Worm (Caenorhabditis elegans) whole organism, late embryonic: ENCODE results near the gene B0416.4.

Source experiments
- C08G9.2 ChIP-seq: sonication (generic microtip); optimal IDR thresholded peaks from 2 replicates; lab custom pipeline; 2016; ENCODE audit warnings: mild to moderate bottlenecking, missing genetic modification characterization, moderate library complexity, missing compliant biosample characterization
- C38D4.7 ChIP-seq: fragments of 200-800 bp; sonication (Bioruptor generic); optimal IDR thresholded peaks from 2 replicates; lab custom pipeline; 2018; ENCODE audit warnings: mild to moderate bottlenecking, missing genetic modification characterization, moderate library complexity, missing compliant biosample characterization
- F13H6.1 ChIP-seq: sonication (generic microtip); optimal IDR thresholded peaks from 2 replicates; lab custom pipeline; 2016; ENCODE audit warnings: missing genetic modification characterization, missing compliant biosample characterization
- T23F11.4 ChIP-seq: fragments of 200-800 bp; sonication (Bioruptor generic); optimal IDR thresholded peaks from 2 replicates; lab custom pipeline; 2018; ENCODE audit warnings: mild to moderate bottlenecking, missing genetic modification characterization, missing compliant biosample characterization
- Y22D7AL.16 ChIP-seq: sonication (generic microtip); optimal IDR thresholded peaks from 2 replicates; lab custom pipeline; 2016; ENCODE audit warnings: missing genetic modification characterization, missing compliant biosample characterization
- ceh-14 ChIP-seq: sonication (generic microtip); optimal IDR thresholded peaks from 2 replicates; lab custom pipeline; 2016; ENCODE audit warnings: missing genotype, missing genetic modification characterization, missing compliant biosample characterization
- ceh-24 ChIP-seq: sonication (generic microtip); optimal IDR thresholded peaks from 2 replicates; lab custom pipeline; 2016; ENCODE audit warnings: mild to moderate bottlenecking, missing genetic modification characterization, missing compliant biosample characterization
- ceh-45 ChIP-seq: fragments of 200-800 bp; sonication (Bioruptor generic); IDR thresholded peaks from 2 replicates; pipeline ENCODE4 v1.3.6; 2022; ENCODE audit warnings: missing genetic modification reagents, missing genetic modification characterization, missing compliant biosample characterization
- ceh-6 ChIP-seq: fragments of 200-800 bp; sonication (Bioruptor generic); optimal IDR thresholded peaks from 2 replicates; lab custom pipeline; 2018; ENCODE audit warnings: mild to moderate bottlenecking, missing genetic modification characterization, missing compliant biosample characterization
- elt-2 ChIP-seq: sonication (generic microtip); optimal IDR thresholded peaks from 2 replicates; lab custom pipeline; 2016; ENCODE audit warnings: missing genetic modification reagents, missing genetic modification characterization, missing compliant biosample characterization
- ets-4 ChIP-seq: sonication (generic microtip); optimal IDR thresholded peaks from 2 replicates; lab custom pipeline; 2016; ENCODE audit warnings: missing genetic modification characterization, missing compliant biosample characterization
- eyg-1 ChIP-seq: sonication (generic microtip); optimal IDR thresholded peaks from 2 replicates; lab custom pipeline; 2016; ENCODE audit warnings: missing genotype, missing genetic modification characterization, missing compliant biosample characterization
- fax-1 ChIP-seq: sonication (generic microtip); optimal IDR thresholded peaks from 2 replicates; lab custom pipeline; 2016; ENCODE audit warnings: missing genotype, missing genetic modification characterization, missing compliant biosample characterization
- fkh-10 ChIP-seq: fragments of 150-350 bp; optimal IDR thresholded peaks from 2 replicates; lab custom pipeline; 2014; ENCODE audit warnings: missing biosample characterization, missing genetic modification reagents, missing genetic modification characterization
- hlh-13 ChIP-seq: fragments of 200-800 bp; sonication (Bioruptor generic); optimal IDR thresholded peaks from 2 replicates; lab custom pipeline; 2018; ENCODE audit warnings: mild to moderate bottlenecking, missing genetic modification characterization, missing compliant biosample characterization
- hlh-6 ChIP-seq: sonication (generic microtip); optimal IDR thresholded peaks from 2 replicates; lab custom pipeline; 2016; ENCODE audit warnings: missing genotype, missing genetic modification characterization, missing compliant biosample characterization
- hlh-8 ChIP-seq: sonication (generic microtip); optimal IDR thresholded peaks from 2 replicates; lab custom pipeline; 2016; ENCODE audit warnings: missing genotype, missing genetic modification characterization, missing compliant biosample characterization
- lin-11 ChIP-seq: fragments of 200-800 bp; sonication (Bioruptor generic); optimal IDR thresholded peaks from 2 replicates; lab custom pipeline; 2018; ENCODE audit warnings: mild to moderate bottlenecking, missing genetic modification characterization, missing compliant biosample characterization
- madf-2 ChIP-seq: sonication (generic microtip); optimal IDR thresholded peaks from 2 replicates; lab custom pipeline; 2017; ENCODE audit warnings: missing genetic modification characterization, missing compliant biosample characterization
- nfya-1 ChIP-seq: sonication (generic microtip); optimal IDR thresholded peaks from 2 replicates; lab custom pipeline; 2017; ENCODE audit warnings: missing genetic modification characterization, mild to moderate bottlenecking, missing compliant biosample characterization, antibody characterized with exemption, moderate library complexity
- nhr-11 ChIP-seq: fragments of 150-350 bp; optimal IDR thresholded peaks from 2 replicates; lab custom pipeline; 2014; ENCODE audit warnings: missing biosample characterization, missing genetic modification characterization
- pax-1 ChIP-seq: fragments of 150-350 bp; optimal IDR thresholded peaks from 2 replicates; lab custom pipeline; 2014; ENCODE audit warnings: missing biosample characterization, missing genetic modification characterization
- pha-4 ChIP-seq: fragments of 150-350 bp; optimal IDR thresholded peaks from 2 replicates; lab custom pipeline; 2018; ENCODE audit warnings: missing biosample characterization, missing genetic modification reagents, missing genetic modification characterization
- pqm-1 ChIP-seq: sonication (generic microtip); optimal IDR thresholded peaks from 2 replicates; lab custom pipeline; 2016; ENCODE audit warnings: missing genetic modification characterization, missing compliant biosample characterization
- ref-2 ChIP-seq: sonication (generic microtip); optimal IDR thresholded peaks from 2 replicates; lab custom pipeline; 2016; ENCODE audit warnings: missing genetic modification characterization, missing compliant biosample characterization
- rnt-1 ChIP-seq: sonication (generic microtip); optimal IDR thresholded peaks from 2 replicates; lab custom pipeline; 2016; ENCODE audit warnings: missing genetic modification characterization, missing compliant biosample characterization
- syd-9 ChIP-seq: sonication (generic microtip); optimal IDR thresholded peaks from 2 replicates; lab custom pipeline; 2016; ENCODE audit warnings: mild to moderate bottlenecking, missing genetic modification characterization, moderate library complexity, missing compliant biosample characterization
- unc-42 ChIP-seq: sonication (generic microtip); optimal IDR thresholded peaks from 2 replicates; lab custom pipeline; 2016; ENCODE audit warnings: missing genotype, missing genetic modification characterization, missing compliant biosample characterization
- unc-86 ChIP-seq: sonication (generic microtip); optimal IDR thresholded peaks from 2 replicates; lab custom pipeline; 2016; ENCODE audit warnings: missing genetic modification characterization, missing compliant biosample characterization
- ztf-16 ChIP-seq: sonication (generic microtip); optimal IDR thresholded peaks from 2 replicates; lab custom pipeline; 2017; ENCODE audit warnings: missing genetic modification characterization, missing compliant biosample characterization

Gene B0416.4

DNA sequence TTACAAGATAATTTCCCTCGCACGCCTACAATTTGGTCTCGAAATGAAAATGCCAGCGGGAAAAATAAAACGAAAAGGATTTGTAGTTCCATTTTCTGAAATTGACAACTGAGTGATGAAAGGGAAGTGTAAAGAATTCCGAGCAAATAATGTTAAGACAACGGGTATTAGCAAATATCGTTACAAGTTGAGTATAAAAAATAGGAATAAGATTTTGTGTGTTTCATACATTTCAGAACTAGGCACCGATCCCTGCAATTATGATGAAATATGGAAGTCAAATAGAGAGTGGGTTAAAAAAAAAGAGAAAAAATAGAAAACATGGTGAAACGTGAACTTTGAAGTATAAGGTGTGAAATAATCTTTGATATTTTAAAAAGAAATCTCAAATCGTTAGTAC is 35.6 kb downstream of the B0416.4 start, which contains the start of gene ttr-38:
Gene ttr-38, minus strand, starts transcription at position 101 of the 400 bp plus-strand sequence.
- TF ChIP-seq F13H6.1 (no peak), nhr-11 (tag; lab: Kevin White, UChicago) (no peak), pax-1 (no peak), syd-9 (no peak), madf-2 (tag; lab: Kevin White, UChicago) (no peak), Y22D7AL.16 (no peak), ceh-24 (no peak), fkh-10 (GFP tag; lab: Kevin White, UChicago) (no peak), C08G9.2 (tag; lab: Kevin White, UChicago) (no peak), fax-1 (tag; lab: Kevin White, UChicago) (no peak), unc-42 (tag; lab: Kevin White, UChicago) (no peak), eyg-1 (tag; lab: Kevin White, UChicago) (no peak), T23F11.4 (GFP tag; lab: Kevin White, UChicago) (no peak), hlh-13 (GFP tag; lab: Kevin White, UChicago) (no peak), nfya-1 (tag; lab: Kevin White, UChicago) (no peak), C38D4.7 (GFP tag; lab: Kevin White, UChicago) (no peak)

DNA sequence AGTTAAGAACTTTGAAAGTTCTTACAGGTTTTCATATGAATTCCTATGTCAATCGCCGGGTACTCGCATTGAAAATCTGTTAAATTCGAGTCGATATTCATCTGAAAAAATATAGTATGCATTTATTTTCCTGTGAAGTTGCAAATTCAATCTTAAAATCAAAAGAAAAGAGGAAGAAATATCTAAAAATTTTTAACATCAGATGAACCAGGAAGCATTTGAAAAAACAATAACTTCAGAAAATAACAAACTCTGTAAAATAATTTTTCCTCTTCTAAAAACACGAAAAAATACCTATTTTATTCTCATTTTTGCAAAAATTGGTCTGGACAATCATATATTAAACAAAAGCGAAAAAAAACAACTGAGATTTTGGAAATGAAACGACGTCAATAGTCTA is 40.3 kb downstream of the B0416.4 start, which contains the start of gene npr-7:
Gene npr-7, minus strand, starts transcription at position 101 of the 400 bp plus-strand sequence.
- TF ChIP-seq hlh-8 (tag; lab: Kevin White, UChicago) (no peak), C38D4.7 (GFP tag; lab: Kevin White, UChicago) (no peak), hlh-6 (tag; lab: Kevin White, UChicago) (no peak), unc-42 (tag; lab: Kevin White, UChicago) (no peak), pha-4 (tag; lab: Kevin White, UChicago) (no peak), fax-1 (tag; lab: Kevin White, UChicago) (no peak), lin-11 (no peak), elt-2 (tag; lab: Kevin White, UChicago) (no peak), ref-2 (tag; lab: Kevin White, UChicago) (no peak), rnt-1 (tag; lab: Kevin White, UChicago) (no peak), ceh-14 (tag; lab: Kevin White, UChicago) (no peak), ceh-6 (GFP tag; lab: Kevin White, UChicago) (no peak), ztf-16 (tag; lab: Kevin White, UChicago) (no peak), ceh-45 (GFP tag; lab: Robert Waterston, UW) (no peak), unc-86 (no peak), ets-4 (tag; lab: Kevin White, UChicago) (no peak)

DNA sequence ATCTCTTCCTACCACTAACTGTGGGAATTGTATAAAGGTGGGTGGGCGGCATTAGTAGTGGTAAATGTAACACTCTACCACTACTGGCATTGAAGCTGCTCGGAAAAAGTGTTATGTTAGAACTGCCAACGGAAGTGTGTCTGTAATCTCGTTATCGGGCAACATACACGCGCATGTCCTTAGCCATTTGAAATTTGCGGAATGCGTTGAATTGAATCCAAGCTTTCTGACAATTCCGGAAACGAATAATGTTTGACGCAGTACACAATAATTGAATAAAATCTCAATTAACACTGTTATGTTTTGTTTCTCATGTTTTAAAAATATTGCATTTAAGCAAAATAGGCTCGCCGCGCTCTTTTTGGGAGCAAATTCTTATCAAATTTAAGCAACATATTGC is 46.2 kb downstream of the B0416.4 start:
- TF ChIP-seq unc-42 (tag; lab: Kevin White, UChicago) = peak; percentile 84
- no peak for TF ChIP-seq pqm-1 (tag; lab: Kevin White, UChicago)
